Fruit fly (Drosophila melanogaster): Measurements from ENCODE around the gene CG15386.

The CG15386 gene

DNA sequence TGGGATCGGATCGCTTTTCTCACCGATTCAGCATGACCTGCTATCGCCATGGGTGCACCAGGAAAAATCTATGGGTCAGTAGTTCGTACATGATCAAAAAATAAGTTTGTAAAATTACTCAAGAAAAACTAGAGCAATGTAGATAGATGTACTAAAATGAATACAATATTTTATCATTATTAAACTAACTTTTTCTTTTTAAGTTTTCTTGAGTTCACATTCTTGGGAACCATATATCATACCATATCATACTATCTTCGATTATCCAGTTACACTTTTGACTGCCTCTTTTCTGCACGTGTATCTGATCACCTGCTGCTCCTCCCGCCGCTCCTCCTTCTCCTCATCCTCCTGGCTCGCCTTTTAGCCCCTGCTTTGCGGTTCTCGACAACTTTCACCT lies 31.7 kb downstream of the CG15386 start:
- no peak for TF ChIP-seq CG8478 (optimal IDR thresholded peaks at IDR 0.05)
- no peak for TF ChIP-seq CTCF (optimal IDR thresholded peaks at IDR 0.05)

dm6 chr2L:2184659-2185058 lies 32.4 kb downstream of the CG15386 start:
- TF ChIP-seq CTCF (optimal IDR thresholded peaks at IDR 0.05) = no peak
- no peak for TF ChIP-seq CG8478 (optimal IDR thresholded peaks at IDR 0.05)

dm6 chr2L:2184129-2184528 lies 32.9 kb downstream of the CG15386 start:
- TF ChIP-seq CTCF (optimal IDR thresholded peaks at IDR 0.05) (no peak), CG8478 (optimal IDR thresholded peaks at IDR 0.05) (no peak)

dm6 chr2L:2182735-2183340 lies 34.2 kb downstream of the CG15386 start:
- TF ChIP-seq CTCF (optimal IDR thresholded peaks at IDR 0.05) (no peak), CG8478 (optimal IDR thresholded peaks at IDR 0.05) (no peak)

dm6 chr2L:2181971-2182643 lies 34.9 kb downstream of the CG15386 start:
- TF ChIP-seq CG8478 (optimal IDR thresholded peaks at IDR 0.05) = no peak
- TF ChIP-seq CTCF (optimal IDR thresholded peaks at IDR 0.05) = no peak

DNA sequence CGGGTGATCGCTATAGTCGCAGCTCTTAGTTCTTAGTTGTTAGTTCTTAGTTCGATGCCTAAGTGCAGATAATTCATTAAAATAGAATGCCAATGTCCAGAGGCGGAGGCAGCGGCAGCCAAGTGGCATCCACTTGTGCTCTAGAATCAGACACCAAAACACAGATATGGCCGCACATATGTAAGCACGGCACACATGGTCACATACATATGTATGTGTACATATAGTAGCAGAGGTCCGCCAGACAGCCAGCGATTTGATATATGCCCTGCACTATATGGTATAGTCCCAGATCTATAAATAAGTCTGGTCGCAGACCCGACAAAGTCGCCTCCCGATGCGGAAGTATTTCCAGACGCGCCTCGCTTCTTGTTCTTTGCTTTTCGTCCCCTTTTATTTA lies 36.4 kb downstream of the CG15386 start:
- TF ChIP-seq CG8478 (optimal IDR thresholded peaks at IDR 0.05) (no peak), CTCF (optimal IDR thresholded peaks at IDR 0.05) (no peak)

dm6 chr2L:2180120-2180539 lies 36.9 kb downstream of the CG15386 start:
- TF ChIP-seq CTCF (optimal IDR thresholded peaks at IDR 0.05) (no peak), CG8478 (optimal IDR thresholded peaks at IDR 0.05) (no peak)

DNA sequence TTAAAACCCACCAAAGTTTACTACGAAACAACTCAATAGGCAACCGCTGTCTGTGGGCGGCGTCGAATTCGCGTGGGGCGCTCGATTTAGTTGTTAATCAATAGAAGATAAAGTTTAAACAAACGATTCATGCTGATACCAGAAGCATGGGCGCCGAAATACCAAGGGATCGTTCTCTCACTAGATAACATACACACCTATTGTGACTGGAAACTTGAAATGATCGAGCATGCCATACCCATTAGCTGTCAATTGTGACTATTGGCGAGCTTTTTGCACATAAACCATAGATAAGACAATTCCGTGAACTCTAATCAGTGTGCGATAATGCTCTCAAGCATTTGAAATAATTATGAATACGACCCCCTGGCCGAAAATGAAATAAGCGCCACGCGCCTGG lies 37.7 kb downstream of the CG15386 start:
- TF ChIP-seq CTCF (optimal IDR thresholded peaks at IDR 0.05) = no peak
- TF ChIP-seq CG8478 (optimal IDR thresholded peaks at IDR 0.05) = no peak

DNA sequence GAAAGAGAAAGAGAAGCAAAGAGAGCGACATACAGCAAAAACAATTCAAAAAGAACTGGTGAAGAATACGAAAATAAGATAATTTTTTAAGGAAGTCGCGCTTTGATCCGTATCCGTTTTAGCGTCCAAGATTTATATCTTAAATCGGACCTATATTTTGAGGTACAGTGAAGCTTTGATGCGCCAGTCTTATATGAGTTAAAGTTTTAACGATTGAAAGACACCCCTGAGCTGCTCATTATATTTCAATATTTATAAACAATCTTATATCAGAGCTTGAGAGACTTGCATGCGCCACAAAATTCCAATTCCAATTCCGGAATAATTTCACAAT lies 38.3 kb downstream of the CG15386 start:
- TF ChIP-seq CG8478 (optimal IDR thresholded peaks at IDR 0.05) (no peak), CTCF (optimal IDR thresholded peaks at IDR 0.05) (no peak)

DNA sequence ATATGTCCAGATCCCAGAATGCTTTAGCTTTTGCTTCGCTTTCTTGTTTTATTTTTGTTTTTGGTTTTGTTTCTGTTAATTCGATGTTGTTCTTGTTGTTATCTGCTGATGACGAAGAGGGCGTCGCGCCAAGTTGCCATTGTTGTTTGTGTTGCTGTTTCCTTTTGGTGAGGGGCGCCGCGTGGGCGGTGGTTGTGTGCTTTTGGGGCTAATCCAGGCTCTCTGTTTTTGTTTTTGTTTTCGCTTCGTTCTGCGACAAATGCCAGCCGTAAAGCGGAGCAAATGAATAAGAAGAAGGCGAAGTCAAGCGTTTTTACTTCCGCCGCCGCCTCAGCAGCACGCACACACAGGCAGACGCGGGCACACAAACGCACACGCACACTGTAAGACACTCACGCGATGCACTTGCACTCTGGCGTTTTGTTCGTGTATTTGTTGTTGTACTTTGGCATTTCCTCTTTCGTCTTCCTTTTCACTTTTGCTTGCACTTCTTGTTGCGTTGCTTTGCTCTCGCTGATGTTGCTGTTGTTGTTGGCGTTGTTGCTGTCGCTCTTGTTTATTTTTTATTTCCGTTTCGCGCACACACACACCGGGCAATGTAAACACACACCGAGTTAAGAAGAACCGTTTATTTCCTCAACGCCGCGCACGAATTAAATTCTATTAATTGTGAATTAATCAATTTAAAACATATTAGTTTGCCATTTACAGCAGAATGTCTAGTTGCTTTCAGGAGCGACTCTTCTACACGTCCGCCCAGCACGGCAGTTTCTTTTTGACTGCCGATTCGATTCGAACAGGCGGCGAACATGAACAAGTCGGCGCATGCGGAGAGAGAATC lies 38.9 kb downstream of the CG15386 start, which contains the start of gene aop:
aop (minus strand) TSS at position 786 of the 841 bp plus-strand sequence.
- TF ChIP-seq CTCF (optimal IDR thresholded peaks at IDR 0.05) = no peak
- TF ChIP-seq CG8478 (optimal IDR thresholded peaks at IDR 0.05) = no peak

dm6 chr2L:2177312-2177968 lies 39.6 kb downstream of the CG15386 start:
- no peak for TF ChIP-seq CG8478 (optimal IDR thresholded peaks at IDR 0.05)
- TF ChIP-seq CTCF (optimal IDR thresholded peaks at IDR 0.05) = no peak

DNA sequence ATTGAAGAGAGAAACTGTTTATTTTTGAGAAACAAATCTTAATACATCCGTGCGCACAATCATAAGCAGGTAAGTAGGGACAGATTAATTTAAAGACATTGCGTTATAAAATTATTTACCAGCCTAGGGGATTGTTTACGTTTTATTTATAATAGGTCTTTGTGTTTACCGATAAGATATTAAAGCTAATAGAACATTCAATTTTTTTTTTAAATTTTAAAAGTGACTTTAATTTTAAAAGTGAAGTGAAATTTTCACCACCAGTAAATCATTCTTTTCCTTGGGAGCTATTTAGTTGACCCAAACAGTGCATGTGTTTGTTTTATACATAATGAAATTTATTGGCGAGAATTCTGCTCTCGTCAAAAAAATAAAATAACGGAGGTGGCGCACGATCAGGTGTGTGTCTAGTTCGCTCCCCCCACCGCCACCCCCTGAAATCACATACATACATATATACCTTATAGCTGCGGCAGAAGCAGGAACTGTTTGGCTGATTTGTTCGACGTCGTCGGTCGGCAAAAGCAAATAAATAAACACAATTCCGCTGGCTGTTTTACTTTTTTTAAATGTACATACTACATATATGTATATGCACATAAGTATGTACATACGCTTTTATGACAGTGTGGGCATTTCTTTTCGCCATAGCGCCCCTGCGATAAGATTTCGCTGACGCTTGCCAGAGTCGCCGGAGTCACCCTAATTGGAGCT lies 41.0 kb downstream of the CG15386 start:
- no peak for TF ChIP-seq CG8478 (optimal IDR thresholded peaks at IDR 0.05)
- TF ChIP-seq CTCF (optimal IDR thresholded peaks at IDR 0.05) = no peak

dm6 chr2L:2175090-2175830 lies 41.8 kb downstream of the CG15386 start:
- TF ChIP-seq CTCF (optimal IDR thresholded peaks at IDR 0.05) (no peak), CG8478 (optimal IDR thresholded peaks at IDR 0.05) (no peak)

- TF ChIP-seq CTCF (optimal IDR thresholded peaks at IDR 0.05) = no peak
- TF ChIP-seq CG8478 (optimal IDR thresholded peaks at IDR 0.05) = no peak
Observed at dm6 chr2L:2173604-2174003, 43.4 kb downstream of the CG15386 start.

Measured in S2 (cell line).